Fruit fly (Drosophila melanogaster) whole organism, prepupa: ENCODE results near the gene Lgr4.

Experiments
- CG1621 ChIP-seq: fragments of 200-800 bp; sonication (Bioruptor generic); optimal IDR thresholded peaks from 3 replicates; lab custom pipeline; 2018; ENCODE audit warnings: missing biosample characterization, mild to moderate bottlenecking, missing genetic modification characterization
- dac ChIP-seq: fragments of 200-800 bp; sonication (Bioruptor generic); optimal IDR thresholded peaks from 2 replicates; lab custom pipeline; 2017; ENCODE audit warnings: missing biosample characterization, mild to moderate bottlenecking, missing genetic modification characterization

DNA sequence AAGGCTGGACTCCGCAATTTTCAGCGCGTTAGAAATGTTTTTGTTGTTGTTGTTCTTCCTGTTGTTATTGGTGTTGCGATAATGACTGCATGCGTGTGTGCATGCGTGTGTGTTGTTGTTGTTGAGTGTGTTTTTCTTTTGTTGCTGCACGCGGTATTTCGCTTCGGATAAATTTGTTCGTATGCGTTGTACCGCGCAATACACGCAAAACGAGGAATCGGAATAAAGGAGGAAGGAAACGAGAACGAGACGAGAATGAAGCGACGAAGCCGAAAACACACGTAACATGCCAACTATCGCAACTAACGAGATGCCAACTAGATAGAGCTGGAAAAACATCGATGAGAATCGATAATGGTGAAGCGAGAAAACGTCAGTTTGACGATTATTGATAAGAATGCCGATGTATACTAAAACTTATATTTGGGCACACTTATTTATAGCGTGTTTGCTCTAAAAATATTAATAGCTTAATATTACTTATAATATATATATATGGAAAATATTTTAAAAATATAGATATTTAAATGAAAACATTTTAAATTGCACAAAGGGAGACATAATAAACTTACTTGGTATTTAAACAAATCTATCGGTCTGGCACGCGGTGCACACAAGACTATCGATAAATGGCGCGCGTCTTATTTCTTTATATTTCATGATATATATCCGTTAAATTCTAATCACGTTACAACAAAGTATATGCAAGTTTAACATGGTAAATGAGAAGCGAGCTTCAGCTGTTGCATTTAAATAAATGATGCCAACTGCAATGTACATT is 22.6 kb upstream of the Lgr4 start, which contains the start of gene sno:
- no peak for TF ChIP-seq CG1621 (tag; lab: Kevin White, UChicago)
- no peak for TF ChIP-seq dac (GFP tag; lab: Kevin White, UChicago)
